Worm (Caenorhabditis elegans) whole organism, young adult: ENCODE data around the gene otub-4.

Experiments
- B0019.2 ChIP-seq: fragments of 200-800 bp; sonication (Bioruptor generic); conservative IDR thresholded peaks from 2 replicates; pipeline ENCODE4 v1.3.6; 2022; ENCODE audit warnings: missing genetic modification reagents, missing genetic modification characterization, missing compliant biosample characterization
- B0336.3 ChIP-seq: fragments of 200-800 bp; sonication (Bioruptor generic); IDR thresholded peaks from 2 replicates; pipeline ENCODE4 v1.3.6; 2022; ENCODE audit warnings: missing genetic modification characterization, missing compliant biosample characterization
- T07F8.4 ChIP-seq: sonication (generic microtip); optimal IDR thresholded peaks from 2 replicates; lab custom pipeline; 2016; ENCODE audit warnings: mild to moderate bottlenecking, missing genetic modification characterization, moderate library complexity, missing compliant biosample characterization
- fkh-3 ChIP-seq: sonication (generic microtip); optimal IDR thresholded peaks from 2 replicates; lab custom pipeline; 2016; ENCODE audit warnings: mild to moderate bottlenecking, missing genetic modification characterization, missing compliant biosample characterization

- TF ChIP-seq T07F8.4 (tag; lab: Kevin White, UChicago) (no peak), B0336.3 (no peak), B0019.2 (no peak), fkh-3 (tag; lab: Kevin White, UChicago) (no peak)
Observed at ce11 chrIV:3422516-3422915, 44.6 kb upstream of the otub-4 start, which contains the start of gene C04C3.6.
